In genomic region chr3R:8171489-8172161, dm6 we compare ENCODE assay signal across 1 fruit fly cellular context.
TF ChIP-seq lines count a peak whose summit lies in the region.

No protein-coding gene starts in this region.

TF ChIP-seq in whole organism, embryonic, 481 proteins besides CTCF, POLR2A, EP300 and RAD21 (continued from another document and continues in another):
- TF ChIP-seq CG14710 (tag; optimal IDR thresholded peaks at IDR 0.05; lab: Kevin White, UChicago) (peak; percentile 35), CG18262 (tag; optimal IDR thresholded peaks at IDR 0.05; lab: Kevin White, UChicago) (peak; percentile 61), Dp (GFP tag; optimal IDR thresholded peaks at IDR 0.05; lab: Kevin White, UChicago) (no peak), CG6272 (GFP tag; IDR thresholded peaks at IDR 0.05; lab: Robert Waterston, UW) (no peak), sd (tag; optimal IDR thresholded peaks at IDR 0.05; lab: Kevin White, UChicago) (no peak), CG1233 (GFP tag; optimal IDR thresholded peaks at IDR 0.05; lab: Kevin White, UChicago) (no peak), exex (tag; optimal IDR thresholded peaks at IDR 0.05; lab: Kevin White, UChicago) (no peak), CG11456 (GFP tag; IDR thresholded peaks at IDR 0.05; lab: Robert Waterston, UW) (no peak), Dad (GFP tag; optimal IDR thresholded peaks at IDR 0.05; lab: Kevin White, UChicago) (no peak), prd (optimal IDR thresholded peaks at IDR 0.05; lab: Kevin White, UChicago) (no peak), prd (GFP tag; IDR thresholded peaks at IDR 0.05; lab: Robert Waterston, UW) (peak; percentile 67; the same call in 2 of the 3 replicates), croc (GFP tag; conservative IDR thresholded peaks at IDR 0.05; lab: Robert Waterston, UW) (0 out of 3 replicates have a peak, but pooled peaks have one; percentile 23), CG16815 (GFP tag; optimal IDR thresholded peaks at IDR 0.05; lab: Kevin White, UChicago) (peak; percentile 36), seq (GFP tag; IDR thresholded peaks at IDR 0.05; lab: Robert Waterston, UW) (peak; percentile 50), CG4730 (GFP tag; IDR thresholded peaks at IDR 0.05; lab: Robert Waterston, UW) (no peak), Bgb (GFP tag; IDR thresholded peaks at IDR 0.05; lab: Robert Waterston, UW; ENCODE audit: partially characterized antibody) (no peak), wdn (GFP tag; IDR thresholded peaks at IDR 0.05; lab: Robert Waterston, UW) (no peak), Atf-2 (GFP tag; optimal IDR thresholded peaks at IDR 0.05; lab: Kevin White, UChicago) (no peak), lab (GFP tag; optimal IDR thresholded peaks at IDR 0.05; lab: Kevin White, UChicago) (peak; percentile 20), unpg (GFP tag; optimal IDR thresholded peaks at IDR 0.05; lab: Kevin White, UChicago) (peak; percentile 61), CG10147 (GFP tag; optimal IDR thresholded peaks at IDR 0.05; lab: Kevin White, UChicago) (no peak), Lpt (GFP tag; optimal IDR thresholded peaks at IDR 0.05; lab: Kevin White, UChicago) (no peak), MESR4 (GFP tag; optimal IDR thresholded peaks at IDR 0.05; lab: Kevin White, UChicago) (no peak), Nf-YA (GFP tag; IDR thresholded peaks at IDR 0.05; lab: Robert Waterston, UW) (no peak), CG30020 (tag; optimal IDR thresholded peaks at IDR 0.05; lab: Kevin White, UChicago) (no peak), ems (GFP tag; optimal IDR thresholded peaks at IDR 0.05; lab: Kevin White, UChicago) (peak; percentile 14), CG15269 (tag; optimal IDR thresholded peaks at IDR 0.05; lab: Kevin White, UChicago) (peak; percentile 40), odd (GFP tag; optimal IDR thresholded peaks at IDR 0.05; lab: Kevin White, UChicago) (peak; percentile 23), salm (tag; optimal IDR thresholded peaks at IDR 0.05; lab: Kevin White, UChicago) (peak; percentile 36), Awh (GFP tag; IDR thresholded peaks at IDR 0.05; lab: Robert Waterston, UW) (no peak), CG17359 (tag; optimal IDR thresholded peaks at IDR 0.05; lab: Kevin White, UChicago) (peak; percentile 47), repo (GFP tag; optimal IDR thresholded peaks at IDR 0.05; lab: Kevin White, UChicago) (no peak), CG16863 (GFP tag; optimal IDR thresholded peaks at IDR 0.05; lab: Kevin White, UChicago) (peak; percentile 31), Hsf (GFP tag; optimal IDR thresholded peaks at IDR 0.05; lab: Kevin White, UChicago) (peak; percentile 20), HmgZ (tag; optimal IDR thresholded peaks at IDR 0.05; lab: Kevin White, UChicago) (no peak), CG34422 (GFP tag; IDR thresholded peaks at IDR 0.05; lab: Robert Waterston, UW) (no peak), CG14050 (GFP tag; IDR thresholded peaks at IDR 0.05; lab: Robert Waterston, UW) (no peak), Oaz (GFP tag; IDR thresholded peaks at IDR 0.05; lab: Robert Waterston, UW) (no peak), lmd (GFP tag; IDR thresholded peaks at IDR 0.05; lab: Robert Waterston, UW) (peak; percentile 25; the same call in 1 of the 2 replicates), ci (GFP tag; IDR thresholded peaks at IDR 0.05; lab: Robert Waterston, UW) (peak; percentile 71), CG3281 (GFP tag; optimal IDR thresholded peaks at IDR 0.05; lab: Kevin White, UChicago) (no peak), gfzf (GFP tag; optimal IDR thresholded peaks at IDR 0.05; lab: Kevin White, UChicago) (no peak), tna (GFP tag; IDR thresholded peaks at IDR 0.05; lab: Robert Waterston, UW; ENCODE audit: partially characterized antibody) (no peak), CG5953 (GFP tag; IDR thresholded peaks at IDR 0.05; lab: Robert Waterston, UW) (no peak), Side (GFP tag; optimal IDR thresholded peaks at IDR 0.05; lab: Kevin White, UChicago) (peak; percentile 18), CHES-1-like (GFP tag; optimal IDR thresholded peaks at IDR 0.05; lab: Kevin White, UChicago) (no peak), Mes4 (GFP tag; optimal IDR thresholded peaks at IDR 0.05; lab: Kevin White, UChicago) (peak; percentile 41), slp2 (GFP tag; optimal IDR thresholded peaks at IDR 0.05; lab: Kevin White, UChicago) (no peak), CG12942 (GFP tag; optimal IDR thresholded peaks at IDR 0.05; lab: Kevin White, UChicago) (no peak), Vsx1 (GFP tag; optimal IDR thresholded peaks at IDR 0.05; lab: Kevin White, UChicago) (no peak), CG16813 (GFP tag; IDR thresholded peaks at IDR 0.05; lab: Robert Waterston, UW; ENCODE audit: partially characterized antibody) (no peak), Jarid2 (GFP tag; optimal IDR thresholded peaks at IDR 0.05; lab: Kevin White, UChicago) (no peak), Camta (GFP tag; optimal IDR thresholded peaks at IDR 0.05; lab: Kevin White, UChicago) (no peak), CG8359 (GFP tag; optimal IDR thresholded peaks at IDR 0.05; lab: Kevin White, UChicago; ENCODE audit: borderline replicate concordance) (peak; percentile 24), emc (GFP tag; optimal IDR thresholded peaks at IDR 0.05; lab: Kevin White, UChicago) (no peak), CG8089 (GFP tag; optimal IDR thresholded peaks at IDR 0.05; lab: Kevin White, UChicago) (peak; percentile 35), Lim3 (GFP tag; IDR thresholded peaks at IDR 0.05; lab: Robert Waterston, UW) (no peak), Hand (GFP tag; optimal IDR thresholded peaks at IDR 0.05; lab: Kevin White, UChicago) (no peak), hkb (optimal IDR thresholded peaks at IDR 0.05; lab: Kevin White, UChicago) (no peak), hkb (GFP tag; IDR thresholded peaks at IDR 0.05; lab: Robert Waterston, UW) (peak; percentile 71), CG11398 (GFP tag; optimal IDR thresholded peaks at IDR 0.05; lab: Kevin White, UChicago) (no peak), CG7556 (GFP tag; optimal IDR thresholded peaks at IDR 0.05; lab: Kevin White, UChicago) (no peak), ind (GFP tag; optimal IDR thresholded peaks at IDR 0.05; lab: Kevin White, UChicago) (peak; percentile 24), CG2678 (tag; optimal IDR thresholded peaks at IDR 0.05; lab: Kevin White, UChicago) (peak; percentile 54), CG11695 (GFP tag; IDR thresholded peaks at IDR 0.05; lab: Robert Waterston, UW) (0 out of 3 replicates have a peak, but pooled peaks have one; percentile 26), CG32772 (GFP tag; IDR thresholded peaks at IDR 0.05; lab: Robert Waterston, UW) (peak; percentile 40; the same call in 1 of the 2 replicates), vvl (GFP tag; IDR thresholded peaks at IDR 0.05; lab: Robert Waterston, UW) (peak; percentile 74), CG9215 (GFP tag; IDR thresholded peaks at IDR 0.05; lab: Robert Waterston, UW) (no peak), twi (tag; optimal IDR thresholded peaks at IDR 0.05; lab: Kevin White, UChicago) (no peak), CG33557 (GFP tag; optimal IDR thresholded peaks at IDR 0.05; lab: Kevin White, UChicago) (peak; percentile 37), p53 (GFP tag; optimal IDR thresholded peaks at IDR 0.05; lab: Kevin White, UChicago) (no peak), CG1647 (GFP tag; optimal IDR thresholded peaks at IDR 0.05; lab: Kevin White, UChicago) (no peak), otp (GFP tag; IDR thresholded peaks at IDR 0.05; lab: Robert Waterston, UW) (peak; percentile 61; the same call in 1 of the 3 replicates), Nf-YC (tag; optimal IDR thresholded peaks at IDR 0.05; lab: Kevin White, UChicago) (no peak), crp (GFP tag; optimal IDR thresholded peaks at IDR 0.05; lab: Kevin White, UChicago) (no peak), sc (optimal IDR thresholded peaks at IDR 0.05; lab: Kevin White, UChicago) (no peak), sc (GFP tag; optimal IDR thresholded peaks at IDR 0.05; lab: Kevin White, UChicago) (peak; percentile 19), pfk (GFP tag; optimal IDR thresholded peaks at IDR 0.05; lab: Kevin White, UChicago) (no peak), grn (GFP tag; optimal IDR thresholded peaks at IDR 0.05; lab: Kevin White, UChicago) (peak; percentile 11), CG1603 (tag; optimal IDR thresholded peaks at IDR 0.05; lab: Kevin White, UChicago) (peak; percentile 70), hb (GFP tag; IDR thresholded peaks at IDR 0.05; lab: Robert Waterston, UW; ENCODE audit: partially characterized antibody) (no peak), MTF-1 (GFP tag; optimal IDR thresholded peaks at IDR 0.05; lab: Kevin White, UChicago; ENCODE audit: borderline replicate concordance) (no peak), CG10209 (GFP tag; optimal IDR thresholded peaks at IDR 0.05; lab: Kevin White, UChicago) (peak; percentile 40), CG8944 (GFP tag; optimal IDR thresholded peaks at IDR 0.05; lab: Kevin White, UChicago) (peak; percentile 35), CG5245 (GFP tag; optimal IDR thresholded peaks at IDR 0.05; lab: Kevin White, UChicago) (no peak), Sox102F (GFP tag; optimal IDR thresholded peaks at IDR 0.05; lab: Kevin White, UChicago) (peak; percentile 72), CG10366 (GFP tag; IDR thresholded peaks at IDR 0.05; lab: Robert Waterston, UW) (peak; percentile 57), Deaf1 (tag; optimal IDR thresholded peaks at IDR 0.05; lab: Kevin White, UChicago) (no peak), CG18764 (GFP tag; optimal IDR thresholded peaks at IDR 0.05; lab: Kevin White, UChicago) (no peak), CG17912 (GFP tag; optimal IDR thresholded peaks at IDR 0.05; lab: Kevin White, UChicago) (no peak), NK7.1 (GFP tag; optimal IDR thresholded peaks at IDR 0.05; lab: Kevin White, UChicago) (no peak), CG4360 (GFP tag; IDR thresholded peaks at IDR 0.05; lab: Robert Waterston, UW) (no peak), sens (GFP tag; lab: Kevin White, UChicago) (peak; percentile 91), phol (tag; optimal IDR thresholded peaks at IDR 0.05; lab: Kevin White, UChicago) (peak; percentile 68), CG17612 (GFP tag; IDR thresholded peaks at IDR 0.05; lab: Robert Waterston, UW) (no peak), gsb-n (tag; optimal IDR thresholded peaks at IDR 0.05; lab: Kevin White, UChicago) (peak; percentile 54), danr (GFP tag; IDR thresholded peaks at IDR 0.05; lab: Robert Waterston, UW) (0 out of 2 replicates have a peak, but pooled peaks have one; percentile 7), CG12391 (tag; optimal IDR thresholded peaks at IDR 0.05; lab: Kevin White, UChicago) (peak; percentile 68), grau (tag; optimal IDR thresholded peaks at IDR 0.05; lab: Kevin White, UChicago) (peak; percentile 22), CG15514 (GFP tag; optimal IDR thresholded peaks at IDR 0.05; lab: Kevin White, UChicago) (no peak), MBD-R2 (GFP tag; IDR thresholded peaks at IDR 0.05; lab: Robert Waterston, UW) (no peak), disco-r (GFP tag; optimal IDR thresholded peaks at IDR 0.05; lab: Kevin White, UChicago) (peak; percentile 14), ash1 (GFP tag; optimal IDR thresholded peaks at IDR 0.05; lab: Kevin White, UChicago) (no peak), CG18619 (GFP tag; optimal IDR thresholded peaks at IDR 0.05; lab: Kevin White, UChicago) (no peak), CG6654 (GFP tag; optimal IDR thresholded peaks at IDR 0.05; lab: Kevin White, UChicago) (no peak), Tbp (GFP tag; optimal IDR thresholded peaks at IDR 0.05; lab: Kevin White, UChicago) (no peak), CG17385 (GFP tag; optimal IDR thresholded peaks at IDR 0.05; lab: Kevin White, UChicago) (peak; percentile 32), Ravus (GFP tag; IDR thresholded peaks at IDR 0.05; lab: Robert Waterston, UW) (no peak), D19B (GFP tag; optimal IDR thresholded peaks at IDR 0.05; lab: Kevin White, UChicago) (no peak), CG4854 (GFP tag; optimal IDR thresholded peaks at IDR 0.05; lab: Kevin White, UChicago) (no peak), CG13775 (GFP tag; optimal IDR thresholded peaks at IDR 0.05; lab: Kevin White, UChicago) (peak; percentile 41), CG7745 (tag; optimal IDR thresholded peaks at IDR 0.05; lab: Kevin White, UChicago) (no peak), CG2712 (tag; optimal IDR thresholded peaks at IDR 0.05; lab: Kevin White, UChicago) (peak; percentile 65), slbo (GFP tag; IDR thresholded peaks at IDR 0.05; lab: Robert Waterston, UW) (peak; percentile 32; the same call in 1 of the 2 replicates), crol (GFP tag; IDR thresholded peaks at IDR 0.05; lab: Robert Waterston, UW) (no peak), az2 (GFP tag; optimal IDR thresholded peaks at IDR 0.05; lab: Kevin White, UChicago) (peak; percentile 56), dmrt11E (tag; optimal IDR thresholded peaks at IDR 0.05; lab: Kevin White, UChicago) (peak; percentile 71), Abd-B (GFP tag; optimal IDR thresholded peaks at IDR 0.05; lab: Kevin White, UChicago) (peak; percentile 45), HLH4C (GFP tag; IDR thresholded peaks at IDR 0.05; lab: Robert Waterston, UW; ENCODE audit: partially characterized antibody) (no peak), stwl (tag; optimal IDR thresholded peaks at IDR 0.05; lab: Kevin White, UChicago) (no peak), CG15601 (tag; optimal IDR thresholded peaks at IDR 0.05; lab: Kevin White, UChicago) (no peak), CoRest (tag; optimal IDR thresholded peaks at IDR 0.05; lab: Kevin White, UChicago) (peak; percentile 30), Aef1 (GFP tag; IDR thresholded peaks at IDR 0.05; lab: Robert Waterston, UW) (no peak), sqz (GFP tag; optimal IDR thresholded peaks at IDR 0.05; lab: Kevin White, UChicago) (no peak), CG6813 (GFP tag; optimal IDR thresholded peaks at IDR 0.05; lab: Kevin White, UChicago) (no peak), CG7987 (GFP tag; optimal IDR thresholded peaks at IDR 0.05; lab: Kevin White, UChicago) (no peak), CG6683 (GFP tag; optimal IDR thresholded peaks at IDR 0.05; lab: Kevin White, UChicago) (no peak), Ptx1 (GFP tag; IDR thresholded peaks at IDR 0.05; lab: Robert Waterston, UW) (peak; percentile 73), CG6254 (GFP tag; optimal IDR thresholded peaks at IDR 0.05; lab: Kevin White, UChicago) (peak; percentile 39), Oli (tag; optimal IDR thresholded peaks at IDR 0.05; lab: Kevin White, UChicago) (peak; percentile 63), CG3407 (GFP tag; optimal IDR thresholded peaks at IDR 0.05; lab: Kevin White, UChicago) (no peak), CG4404 (GFP tag; IDR thresholded peaks at IDR 0.05; lab: Robert Waterston, UW) (peak; percentile 42), al (GFP tag; IDR thresholded peaks at IDR 0.05; lab: Robert Waterston, UW) (no peak), caup (GFP tag; optimal IDR thresholded peaks at IDR 0.05; lab: Kevin White, UChicago; ENCODE audit: severe bottlenecking) (no peak), Doc3 (GFP tag; IDR thresholded peaks at IDR 0.05; lab: Robert Waterston, UW; ENCODE audit: partially characterized antibody) (no peak), CG7786 (GFP tag; optimal IDR thresholded peaks at IDR 0.05; lab: Kevin White, UChicago) (peak; percentile 14)
